Worm (Caenorhabditis elegans): ENCODE measurements around the gene fat-4.

- TF ChIP-seq ceh-16 (tag; optimal IDR thresholded peaks at IDR 0.05) (no peak), nhr-10 (tag; optimal IDR thresholded peaks at IDR 0.05) (no peak), nhr-6 (tag; optimal IDR thresholded peaks at IDR 0.05) (no peak), unc-62 (GFP tag; optimal IDR thresholded peaks at IDR 0.05) (no peak), snpc-4 (tag; optimal IDR thresholded peaks at IDR 0.05) (no peak), crh-2 (tag; optimal IDR thresholded peaks at IDR 0.05) (no peak), lin-39 (tag; optimal IDR thresholded peaks at IDR 0.05) (no peak), ama-1 (optimal IDR thresholded peaks at IDR 0.05) (no peak), nhr-23 (tag; optimal IDR thresholded peaks at IDR 0.05) (no peak), nhr-237 (tag; optimal IDR thresholded peaks at IDR 0.05) (no peak), R02D3.7 (tag; optimal IDR thresholded peaks at IDR 0.05) (no peak), lsy-2 (tag; optimal IDR thresholded peaks at IDR 0.05) (no peak)
These were observed 33.0 kb upstream of the fat-4 start, which contains the start of gene ssp-36 for ce11 chrIV:9766250-9766649.
